Fruit fly (Drosophila melanogaster) whole organism, pupa: ENCODE measurements around the gene CG7632.

Experiments used
- CG10348 ChIP-seq: fragments of 200-800 bp; sonication (Bioruptor generic); IDR thresholded peaks from 2 replicates; pipeline ENCODE4 v1.3.6; 2022; ENCODE audit warnings: missing biosample characterization, missing genetic modification characterization
- CG12605 ChIP-seq: fragments of 200-800 bp; sonication (Bioruptor generic); IDR thresholded peaks from 2 replicates; pipeline ENCODE4 v1.3.6; 2022; ENCODE audit warnings: missing biosample characterization, missing genetic modification characterization
- CG13204 ChIP-seq: fragments of 200-800 bp; sonication (Bioruptor generic); optimal IDR thresholded peaks from 2 replicates; lab custom pipeline; 2018; ENCODE audit warnings: missing biosample characterization, mild to moderate bottlenecking, missing genetic modification characterization, moderate library complexity
- CG14655 ChIP-seq: fragments of 200-800 bp; sonication (Bioruptor generic); optimal IDR thresholded peaks from 3 replicates; lab custom pipeline; 2017; ENCODE audit warnings: mild to moderate bottlenecking, missing biosample characterization, missing genetic modification reagents, missing genetic modification characterization
- CG15710 ChIP-seq: fragments of 200-800 bp; sonication (Bioruptor generic); optimal IDR thresholded peaks from 2 replicates; lab custom pipeline; 2018; ENCODE audit warnings: missing biosample characterization, mild to moderate bottlenecking, missing genetic modification characterization, moderate library complexity
- CG17806 ChIP-seq: fragments of 200-800 bp; sonication (Bioruptor generic); optimal IDR thresholded peaks from 2 replicates; lab custom pipeline; 2018; ENCODE audit warnings: missing biosample characterization, mild to moderate bottlenecking, missing genetic modification characterization, moderate library complexity
- CG32121 ChIP-seq: fragments of 200-800 bp; sonication (Bioruptor generic); IDR thresholded peaks from 2 replicates; pipeline ENCODE4 v1.3.6; 2022; ENCODE audit warnings: missing biosample characterization, missing genetic modification characterization
- CG34367 ChIP-seq: fragments of 200-800 bp; sonication (Bioruptor generic); optimal IDR thresholded peaks from 2 replicates; lab custom pipeline; 2018; ENCODE audit warnings: missing biosample characterization, mild to moderate bottlenecking, missing genetic modification characterization
- CG4496 ChIP-seq: fragments of 200-800 bp; sonication (Bioruptor generic); IDR thresholded peaks from 3 replicates; pipeline ENCODE4 v1.3.6; 2022; ENCODE audit warnings: missing biosample characterization, missing genetic modification characterization
- CG8159 ChIP-seq: fragments of 200-800 bp; sonication (Bioruptor generic); optimal IDR thresholded peaks from 3 replicates; lab custom pipeline; 2018; ENCODE audit warnings: missing biosample characterization, mild to moderate bottlenecking, missing genetic modification characterization, moderate library complexity
- CG8301 ChIP-seq: fragments of 200-800 bp; sonication (Bioruptor generic); optimal IDR thresholded peaks from 2 replicates; lab custom pipeline; 2018; ENCODE audit warnings: missing biosample characterization, mild to moderate bottlenecking, missing genetic modification characterization
- CG9948 ChIP-seq: fragments of 200-800 bp; sonication (Bioruptor generic); optimal IDR thresholded peaks from 2 replicates; lab custom pipeline; 2018; ENCODE audit warnings: missing biosample characterization, mild to moderate bottlenecking, missing genetic modification characterization, moderate library complexity
- D1 ChIP-seq: fragments of 200-800 bp; sonication (Bioruptor generic); optimal IDR thresholded peaks from 2 replicates; lab custom pipeline; 2018; ENCODE audit warnings: missing biosample characterization, mild to moderate bottlenecking, missing genetic modification characterization, moderate library complexity
- EcR ChIP-seq: fragments of 200-800 bp; sonication (Bioruptor generic); optimal IDR thresholded peaks from 3 replicates; lab custom pipeline; 2019; ENCODE audit warnings: missing biosample characterization, missing genetic modification characterization, mild to moderate bottlenecking, moderate library complexity, missing genetic modification reagents
- Ets98B ChIP-seq: fragments of 200-800 bp; sonication (Bioruptor generic); IDR thresholded peaks from 2 replicates; pipeline ENCODE4 v1.3.6; 2022; ENCODE audit warnings: missing biosample characterization, missing genetic modification characterization
- Pif1A ChIP-seq: fragments of 200-800 bp; sonication (Bioruptor generic); optimal IDR thresholded peaks from 3 replicates; lab custom pipeline; 2016; ENCODE audit warnings: missing biosample characterization, missing genetic modification characterization
- Pif1B ChIP-seq: fragments of 200-800 bp; sonication (Bioruptor generic); optimal IDR thresholded peaks from 3 replicates; lab custom pipeline; 2016; ENCODE audit warnings: missing biosample characterization, missing genetic modification characterization
- Snoo ChIP-seq: fragments of 200-800 bp; sonication (Bioruptor generic); optimal IDR thresholded peaks from 3 replicates; lab custom pipeline; 2017; ENCODE audit warnings: missing biosample characterization, mild to moderate bottlenecking, missing genetic modification characterization, inconsistent platforms
- fd96Ca ChIP-seq: fragments of 200-800 bp; sonication (Bioruptor generic); IDR thresholded peaks from 3 replicates; pipeline ENCODE4 v1.3.6; 2022; ENCODE audit warnings: missing biosample characterization, missing genetic modification characterization
- gl ChIP-seq: fragments of 200-800 bp; sonication (Bioruptor generic); optimal IDR thresholded peaks from 2 replicates; lab custom pipeline; 2018; ENCODE audit warnings: missing biosample characterization, mild to moderate bottlenecking, missing genetic modification characterization
- rn ChIP-seq: fragments of 200-800 bp; sonication (Bioruptor generic); IDR thresholded peaks from 2 replicates; pipeline ENCODE4 v1.3.6; 2022; ENCODE audit warnings: missing biosample characterization, missing genetic modification characterization

Gene CG7632

DNA sequence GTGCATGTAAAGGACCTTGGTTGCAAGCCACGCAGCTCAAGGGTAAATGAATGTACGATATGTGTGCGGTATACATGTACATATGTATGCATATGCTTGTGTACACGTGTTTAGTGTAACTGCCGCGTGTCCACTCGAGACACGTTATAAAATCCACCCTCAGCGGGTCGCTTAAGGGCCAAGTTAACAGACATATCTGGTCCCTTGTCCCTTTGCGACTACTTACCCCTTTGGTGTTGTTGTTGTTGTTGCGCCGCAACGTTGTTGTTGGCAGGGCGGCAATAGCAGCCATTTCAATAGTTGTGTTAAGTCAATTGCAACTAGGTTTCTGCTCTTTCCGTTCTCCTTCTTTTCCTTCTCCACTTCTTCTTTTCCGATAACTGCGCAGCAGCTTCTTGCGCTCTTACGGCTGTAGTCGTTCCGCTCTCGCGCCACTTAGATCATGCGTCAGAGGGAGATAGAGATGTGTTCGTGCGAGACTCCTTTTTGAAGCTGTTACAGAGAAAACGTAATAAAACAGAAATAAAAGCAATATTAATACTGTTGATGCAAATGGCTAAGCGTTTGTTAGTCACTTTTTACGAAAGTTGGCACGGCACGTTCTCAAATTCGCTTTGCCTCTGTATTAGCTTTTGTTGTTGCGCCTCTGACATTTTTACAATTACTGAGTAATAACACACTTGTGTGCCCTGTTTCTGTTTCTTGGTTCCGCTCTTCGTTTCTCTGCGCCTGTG, 42.1 kb downstream of the CG7632 start:
- TF ChIP-seq D1 (tag; lab: Kevin White, UChicago) (no peak), CG10348 (no peak), Snoo (tag; lab: Kevin White, UChicago) (no peak), CG4496 (GFP tag; lab: Robert Waterston, UW) (no peak; the same call in 2 of the 3 replicates), Pif1A (no peak), CG9948 (tag; lab: Kevin White, UChicago) (no peak), CG8159 (tag; lab: Kevin White, UChicago) (no peak)

- TF ChIP-seq Snoo (tag; lab: Kevin White, UChicago): peak; percentile 20
- TF ChIP-seq Ets98B (GFP tag; lab: Robert Waterston, UW): peak; percentile 21; the same call in 1 of the 2 replicates
- TF ChIP-seq CG14655 (GFP tag; lab: Kevin White, UChicago): peak; percentile 75
- TF ChIP-seq rn (GFP tag; lab: Robert Waterston, UW): no peak
- TF ChIP-seq CG32121 (GFP tag; lab: Robert Waterston, UW): peak; percentile 47
- peak; percentile 74 for TF ChIP-seq CG8159 (tag; lab: Kevin White, UChicago)
- TF ChIP-seq CG13204: no peak
- peak; percentile 62 for TF ChIP-seq CG8301 (tag; lab: Kevin White, UChicago)
- no peak for TF ChIP-seq gl
- TF ChIP-seq CG34367 (tag; lab: Kevin White, UChicago): peak; percentile 56
- peak; percentile 36 for TF ChIP-seq Pif1B
- no peak for TF ChIP-seq EcR (GFP tag; lab: Kevin White, UChicago)
- peak; percentile 64 for TF ChIP-seq Pif1A
- peak; percentile 57 for TF ChIP-seq CG17806
- no peak for TF ChIP-seq CG10348
- TF ChIP-seq CG9948 (tag; lab: Kevin White, UChicago): peak; percentile 44
- no peak for TF ChIP-seq CG12605 (GFP tag; lab: Robert Waterston, UW)
- TF ChIP-seq CG4496 (GFP tag; lab: Robert Waterston, UW): peak; percentile 57; the same call in 2 of the 3 replicates
- no peak for TF ChIP-seq D1 (tag; lab: Kevin White, UChicago)
- TF ChIP-seq fd96Ca: peak; percentile 25; the same call in 1 of the 3 replicates
- peak; percentile 57 for TF ChIP-seq CG15710
Measured at dm6 chr3L:21347197-21347831, 42.8 kb downstream of the CG7632 start.

DNA sequence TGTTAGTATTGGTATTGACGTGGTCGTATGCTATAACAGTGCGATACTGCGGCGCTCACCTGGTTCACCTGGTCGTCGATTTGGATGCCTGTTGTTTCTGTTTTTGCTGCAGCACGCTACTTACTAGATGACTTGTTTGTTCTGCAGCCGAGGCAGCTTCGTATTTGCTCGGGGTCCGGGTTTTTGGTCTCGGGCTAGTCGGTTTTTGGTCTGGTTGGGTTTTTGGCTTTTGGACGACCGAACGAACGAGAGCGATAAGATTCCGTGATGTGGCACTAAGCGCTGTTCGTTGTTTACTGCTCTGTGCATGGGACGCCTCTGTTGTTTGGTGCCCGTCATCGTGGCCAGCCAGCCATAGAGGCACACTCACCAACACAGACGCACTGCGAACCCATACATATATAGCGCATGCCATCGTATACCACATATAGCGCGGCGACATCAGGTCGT, 44.5 kb downstream of the CG7632 start, which contains the start of gene ebd2:
ebd2 (minus strand) TSS at position 306 of the 450 bp plus-strand sequence.
- TF ChIP-seq CG12605 (GFP tag; lab: Robert Waterston, UW) (no peak), Pif1B (peak; percentile 10), fd96Ca (peak; percentile 68), CG4496 (GFP tag; lab: Robert Waterston, UW) (peak; percentile 69), CG8159 (tag; lab: Kevin White, UChicago) (no peak), Pif1A (no peak), CG8301 (tag; lab: Kevin White, UChicago) (no peak)
